Fruit fly (Drosophila melanogaster) whole organism, wandering third instar larva: ENCODE data around the gene TTLL3A.

Experiments
- Abd-B ChIP-seq: fragments of >200 bp; optimal IDR thresholded peaks from 2 replicates; lab custom pipeline; 2017; ENCODE audit warnings: missing biosample characterization, missing genetic modification characterization
- CG9705 ChIP-seq: fragments of 200-800 bp; sonication (Bioruptor generic); optimal IDR thresholded peaks from 2 replicates; lab custom pipeline; 2018; ENCODE audit warnings: missing biosample characterization, mild to moderate bottlenecking, missing genetic modification characterization
- GATAd ChIP-seq: sonication (Bioruptor generic); optimal IDR thresholded peaks from 2 replicates; lab custom pipeline; 2016; ENCODE audit warnings: missing biosample characterization, missing genetic modification characterization
- br ChIP-seq: fragments of 200-800 bp; sonication (Bioruptor generic); optimal IDR thresholded peaks from 2 replicates; lab custom pipeline; 2016; ENCODE audit warnings: missing biosample characterization, missing genetic modification characterization
- dsf ChIP-seq: sonication (Bioruptor generic); optimal IDR thresholded peaks from 2 replicates; lab custom pipeline; 2016; ENCODE audit warnings: missing biosample characterization, missing genetic modification characterization, borderline replicate concordance
- foxo ChIP-seq, 2 experiments: fragments of 200-800 bp; sonication (Bioruptor generic); optimal IDR thresholded peaks; 2 replicates in 1 of 2; 3 replicates in 1 of 2; lab custom pipeline; 2016 to 2017; ENCODE audit warnings: missing biosample characterization in 2 of 2, missing genetic modification characterization in 2 of 2
- lola ChIP-seq: fragments of >200 bp; optimal IDR thresholded peaks from 2 replicates; lab custom pipeline; 2017; ENCODE audit warnings: missing biosample characterization, missing genetic modification characterization
- pan ChIP-seq: fragments of >200 bp; optimal IDR thresholded peaks from 2 replicates; lab custom pipeline; 2017
- psq ChIP-seq: fragments of 200-800 bp; sonication (Bioruptor generic); optimal IDR thresholded peaks from 3 replicates; lab custom pipeline; 2017; ENCODE audit warnings: missing biosample characterization, mild to moderate bottlenecking, missing genetic modification characterization, moderate library complexity
- sv ChIP-seq: fragments of 200-800 bp; sonication (Bioruptor generic); optimal IDR thresholded peaks from 3 replicates; lab custom pipeline; 2016; ENCODE audit warnings: missing biosample characterization, missing genetic modification characterization
- tai ChIP-seq: sonication (Bioruptor generic); optimal IDR thresholded peaks from 2 replicates; lab custom pipeline; 2016; ENCODE audit warnings: missing biosample characterization, missing genetic modification characterization
- usp ChIP-seq: fragments of >200 bp; optimal IDR thresholded peaks from 2 replicates; lab custom pipeline; 2017; ENCODE audit warnings: missing biosample characterization, missing genetic modification characterization

DNA sequence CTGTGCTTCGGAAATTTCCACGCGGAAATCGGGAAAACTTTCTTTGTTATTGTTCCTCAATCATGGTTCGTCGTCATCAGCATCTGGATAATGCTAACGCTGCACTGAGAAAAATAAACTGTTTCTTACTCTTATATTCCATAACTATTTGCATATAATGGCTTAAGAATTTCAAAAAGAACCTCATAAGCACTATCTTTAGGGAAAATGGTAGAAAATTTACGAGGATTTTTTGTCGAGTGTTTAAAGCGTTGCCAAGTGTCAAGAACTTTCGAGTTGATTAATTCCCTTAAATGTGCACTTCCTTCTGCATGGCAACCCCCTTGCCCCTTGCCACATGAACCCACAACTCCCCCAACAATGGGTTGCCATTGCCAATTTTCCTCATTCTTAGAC is 48.0 kb upstream of the TTLL3A start:
- TF ChIP-seq GATAd, result no peak
- TF ChIP-seq dsf (GFP tag; lab: Kevin White, UChicago), result no peak
- no peak for TF ChIP-seq psq
- TF ChIP-seq pan, result no peak
- peak; percentile 29 for TF ChIP-seq sv (GFP tag; lab: Kevin White, UChicago)
- TF ChIP-seq usp (GFP tag; lab: Kevin White, UChicago), result no peak
- TF ChIP-seq br, result no peak
- peak; percentile 33 for TF ChIP-seq lola (GFP tag; lab: Kevin White, UChicago)
- TF ChIP-seq CG9705 (GFP tag; lab: Kevin White, UChicago), result no peak
- TF ChIP-seq tai (GFP tag; lab: Kevin White, UChicago), result no peak
- no peak for TF ChIP-seq foxo (GFP tag; optimal IDR thresholded peaks at IDR 0.05; lab: Kevin White, UChicago)
- TF ChIP-seq Abd-B (GFP tag; lab: Kevin White, UChicago), result no peak
